Worm (Caenorhabditis elegans) whole organism, young adult: ENCODE data around the gene wrk-1.
A peak's percentile ranks its signal among the peaks of the same experiment; 100 is the strongest.

Experiments used
- B0035.1 ChIP-seq: sonication (generic microtip); optimal IDR thresholded peaks from 2 replicates; lab custom pipeline; 2016; ENCODE audit warnings: missing genetic modification characterization, mild to moderate bottlenecking, missing compliant biosample characterization, missing genotype, missing genetic modification reagents
- B0336.3 ChIP-seq: fragments of 200-800 bp; sonication (Bioruptor generic); IDR thresholded peaks from 2 replicates; pipeline ENCODE4 v1.3.6; 2022; ENCODE audit warnings: missing genetic modification characterization, missing compliant biosample characterization
- C06A6.2 ChIP-seq: fragments of 200-800 bp; sonication (Bioruptor generic); conservative IDR thresholded peaks from 2 replicates; pipeline ENCODE4 v1.3.6; 2022; ENCODE audit warnings: missing genetic modification characterization, missing compliant biosample characterization
- D2030.7 ChIP-seq: fragments of 200-800 bp; sonication (Bioruptor generic); IDR thresholded peaks from 2 replicates; pipeline ENCODE4 v1.3.6; 2022; ENCODE audit warnings: missing genetic modification reagents, missing genetic modification characterization, missing compliant biosample characterization
- F22D6.2 ChIP-seq: sonication (generic microtip); optimal IDR thresholded peaks from 2 replicates; lab custom pipeline; 2016; ENCODE audit warnings: mild to moderate bottlenecking, missing genetic modification characterization, missing compliant biosample characterization
- F33H1.4 ChIP-seq: fragments of 200-800 bp; sonication (Bioruptor generic); IDR thresholded peaks from 2 replicates; pipeline ENCODE4 v1.3.6; 2022; ENCODE audit warnings: missing genetic modification reagents, missing genetic modification characterization, missing compliant biosample characterization
- F39B2.1 ChIP-seq: fragments of 200-800 bp; sonication (Bioruptor generic); IDR thresholded peaks from 2 replicates; pipeline ENCODE4 v1.3.6; 2022; ENCODE audit warnings: missing genetic modification reagents, missing genetic modification characterization, missing compliant biosample characterization
- F49E8.2 ChIP-seq: sonication (generic microtip); optimal IDR thresholded peaks from 3 replicates; lab custom pipeline; 2017; ENCODE audit warnings: missing genetic modification characterization, mild to moderate bottlenecking, missing compliant biosample characterization, antibody characterized with exemption, moderate library complexity; ENCODE audit not compliant: insufficient read depth
- F55B11.4 ChIP-seq: sonication (generic microtip); optimal IDR thresholded peaks from 2 replicates; lab custom pipeline; 2016; ENCODE audit warnings: missing compliant biosample characterization, missing genetic modification characterization, borderline replicate concordance; ENCODE audit not compliant: insufficient read depth
- Y95B8A.8 ChIP-seq: fragments of 200-800 bp; sonication (Bioruptor generic); IDR thresholded peaks from 2 replicates; pipeline ENCODE4 v1.3.6; 2022; ENCODE audit warnings: missing genetic modification reagents, missing genetic modification characterization, missing compliant biosample characterization
- akir-1 ChIP-seq: fragments of 200-800 bp; sonication (Bioruptor generic); optimal IDR thresholded peaks from 2 replicates; lab custom pipeline; 2018; ENCODE audit warnings: mild to moderate bottlenecking, missing genetic modification characterization, moderate library complexity, missing compliant biosample characterization
- aptf-3 ChIP-seq: fragments of 200-800 bp; sonication (Bioruptor generic); IDR thresholded peaks from 2 replicates; pipeline ENCODE4 v1.3.6; 2022; ENCODE audit warnings: missing genetic modification characterization, missing compliant biosample characterization
- atf-7 ChIP-seq: sonication (generic microtip); optimal IDR thresholded peaks from 2 replicates; lab custom pipeline; 2017; ENCODE audit warnings: mild to moderate bottlenecking, missing genetic modification characterization, missing compliant biosample characterization
- athp-1 ChIP-seq: sonication (generic microtip); optimal IDR thresholded peaks from 2 replicates; lab custom pipeline; 2017; ENCODE audit warnings: mild to moderate bottlenecking, missing genetic modification characterization, missing compliant biosample characterization
- attf-6 ChIP-seq: fragments of 200-800 bp; sonication (Bioruptor generic); IDR thresholded peaks from 2 replicates; pipeline ENCODE4 v1.3.6; 2022; ENCODE audit warnings: missing genetic modification reagents, missing genetic modification characterization, missing compliant biosample characterization
- bed-1 ChIP-seq: fragments of 200-800 bp; sonication (Bioruptor generic); IDR thresholded peaks from 2 replicates; pipeline ENCODE4 v1.3.6; 2022; ENCODE audit warnings: missing genetic modification reagents, missing genetic modification characterization, missing compliant biosample characterization
- ceh-58 ChIP-seq: fragments of 200-800 bp; sonication (Bioruptor generic); IDR thresholded peaks from 2 replicates; pipeline ENCODE4 v1.3.6; 2022; ENCODE audit warnings: missing genetic modification characterization, missing compliant biosample characterization
- ceh-79 ChIP-seq: sonication (generic microtip); optimal IDR thresholded peaks from 2 replicates; lab custom pipeline; 2017; ENCODE audit warnings: mild to moderate bottlenecking, missing genetic modification characterization, missing compliant biosample characterization
- dox-1 ChIP-seq: fragments of 200-800 bp; sonication (Bioruptor generic); IDR thresholded peaks from 2 replicates; pipeline ENCODE4 v1.3.6; 2022; ENCODE audit warnings: missing genetic modification reagents, missing genetic modification characterization, missing compliant biosample characterization
- dpff-1 ChIP-seq: sonication (generic microtip); optimal IDR thresholded peaks from 2 replicates; lab custom pipeline; 2017; ENCODE audit warnings: mild to moderate bottlenecking, missing genetic modification characterization, missing compliant biosample characterization
- egl-18 ChIP-seq: fragments of 200-800 bp; sonication (Bioruptor generic); IDR thresholded peaks from 2 replicates; pipeline ENCODE4 v1.3.6; 2022; ENCODE audit warnings: missing genetic modification reagents, missing genetic modification characterization, missing compliant biosample characterization
- hlh-12 ChIP-seq: sonication (generic microtip); optimal IDR thresholded peaks from 2 replicates; lab custom pipeline; 2016; ENCODE audit warnings: missing genetic modification characterization, missing compliant biosample characterization
- hmg-20 ChIP-seq: fragments of 200-800 bp; sonication (Bioruptor generic); IDR thresholded peaks from 2 replicates; pipeline ENCODE4 v1.3.6; 2022; ENCODE audit warnings: missing genetic modification reagents, missing genetic modification characterization, missing compliant biosample characterization
- let-526 ChIP-seq: fragments of 200-800 bp; sonication (Bioruptor generic); IDR thresholded peaks from 2 replicates; pipeline ENCODE4 v1.3.6; 2022; ENCODE audit warnings: missing genetic modification reagents, missing genetic modification characterization, missing compliant biosample characterization
- lin-35 ChIP-seq, 3 experiments: fragments of 150-350 bp in 2 of 3; sonication (generic microtip) in 1 of 3; optimal IDR thresholded peaks; 2 replicates each; lab custom pipeline; 2014 to 2018; ENCODE audit warnings: missing biosample characterization in 3 of 3, missing genetic modification characterization in 3 of 3, missing genetic modification reagents in 3 of 3
- lin-40 ChIP-seq: sonication (generic microtip); optimal IDR thresholded peaks from 2 replicates; lab custom pipeline; 2016; ENCODE audit warnings: missing genetic modification characterization, mild to moderate bottlenecking, missing compliant biosample characterization, missing genotype, missing genetic modification reagents
- madf-3 ChIP-seq: fragments of 200-800 bp; sonication (Bioruptor generic); IDR thresholded peaks from 2 replicates; pipeline ENCODE4 v1.3.6; 2022; ENCODE audit warnings: missing genetic modification reagents, missing genetic modification characterization, missing compliant biosample characterization
- nhr-120 ChIP-seq: fragments of 200-800 bp; sonication (Bioruptor generic); IDR thresholded peaks from 2 replicates; pipeline ENCODE4 v1.3.6; 2022; ENCODE audit warnings: missing genetic modification characterization, missing compliant biosample characterization
- nhr-179 ChIP-seq: sonication (generic microtip); optimal IDR thresholded peaks from 2 replicates; lab custom pipeline; 2016; ENCODE audit warnings: mild to moderate bottlenecking, missing genetic modification characterization, missing compliant biosample characterization
- nhr-90 ChIP-seq: sonication (generic microtip); optimal IDR thresholded peaks from 2 replicates; lab custom pipeline; 2016; ENCODE audit warnings: missing genotype, mild to moderate bottlenecking, missing genetic modification characterization, missing compliant biosample characterization
- pbrm-1 ChIP-seq: fragments of 200-800 bp; sonication (Bioruptor generic); IDR thresholded peaks from 2 replicates; pipeline ENCODE4 v1.3.6; 2022; ENCODE audit warnings: missing genetic modification reagents, missing genetic modification characterization, missing compliant biosample characterization
- pha-4 ChIP-seq: fragments of 150-350 bp; sonication (generic microtip); optimal IDR thresholded peaks from 2 replicates; lab custom pipeline; 2014; ENCODE audit warnings: missing biosample characterization, missing genetic modification reagents, missing genetic modification characterization
- rec-8 ChIP-seq, 2 experiments: sonication (generic microtip); optimal IDR thresholded peaks; 2 replicates each; lab custom pipeline; 2016; ENCODE audit warnings: mild to moderate bottlenecking in 2 of 2, missing genetic modification characterization in 2 of 2, missing genetic modification reagents in 2 of 2, missing genotype in 2 of 2, missing biosample characterization in 1 of 2, missing compliant biosample characterization in 1 of 2, moderate library complexity in 1 of 2
- rpc-1 ChIP-seq, 2 experiments: fragments of 150-350 bp in 1 of 2; sonication (generic microtip) in 1 of 2; optimal IDR thresholded peaks; 2 replicates each; lab custom pipeline; 2014 to 2018; ENCODE audit warnings: missing biosample characterization in 1 of 2, missing genetic modification characterization in 1 of 2, missing genetic modification reagents in 1 of 2, missing genotype in 1 of 2
- snpc-4 ChIP-seq, 5 experiments: fragments of 150-350 bp in 1 of 5; sonication (generic microtip) in 4 of 5; optimal IDR thresholded peaks; 2 replicates each; lab custom pipeline; 2014 to 2018; ENCODE audit warnings: missing genetic modification characterization in 5 of 5, missing biosample characterization in 3 of 5, antibody characterized with exemption in 2 of 5, mild to moderate bottlenecking in 2 of 5, missing compliant biosample characterization in 2 of 5, missing genotype in 2 of 5, moderate library complexity in 2 of 5, missing genetic modification reagents in 1 of 5
- tbp1 ChIP-seq: fragments of 200-800 bp; sonication (Bioruptor generic); optimal IDR thresholded peaks from 2 replicates; lab custom pipeline; 2018; ENCODE audit warnings: mild to moderate bottlenecking, missing genetic modification characterization, missing compliant biosample characterization
- tlf-1 ChIP-seq: fragments of 200-800 bp; sonication (Bioruptor generic); optimal IDR thresholded peaks from 2 replicates; lab custom pipeline; 2018; ENCODE audit warnings: mild to moderate bottlenecking, missing genetic modification characterization, missing compliant biosample characterization
- unc-130 ChIP-seq: sonication (generic microtip); optimal IDR thresholded peaks from 2 replicates; lab custom pipeline; 2016; ENCODE audit warnings: missing genetic modification reagents, missing genetic modification characterization, missing compliant biosample characterization
- unc-62 ChIP-seq: fragments of 150-350 bp; optimal IDR thresholded peaks from 2 replicates; lab custom pipeline; 2014; ENCODE audit warnings: missing biosample characterization, missing genetic modification reagents, missing genetic modification characterization
- xnd-1 ChIP-seq: sonication (generic microtip); optimal IDR thresholded peaks from 2 replicates; lab custom pipeline; 2016; ENCODE audit warnings: missing genotype, missing genetic modification reagents, missing genetic modification characterization, missing compliant biosample characterization
- zfh-2 ChIP-seq: fragments of 200-800 bp; sonication (Bioruptor generic); conservative IDR thresholded peaks from 2 replicates; pipeline ENCODE4 v1.3.6; 2022; ENCODE audit warnings: missing genetic modification reagents, missing genetic modification characterization, missing compliant biosample characterization
- ztf-18 ChIP-seq: sonication (generic microtip); optimal IDR thresholded peaks from 2 replicates; lab custom pipeline; 2016; ENCODE audit warnings: missing genotype, mild to moderate bottlenecking, missing genetic modification characterization, missing compliant biosample characterization
- ztf-22 ChIP-seq: fragments of 200-800 bp; sonication (Bioruptor generic); optimal IDR thresholded peaks from 2 replicates; lab custom pipeline; 2018; ENCODE audit warnings: mild to moderate bottlenecking, missing genetic modification characterization, moderate library complexity, missing compliant biosample characterization
- ztf-28 ChIP-seq: fragments of 200-800 bp; sonication (Bioruptor generic); IDR thresholded peaks from 2 replicates; pipeline ENCODE4 v1.3.6; 2022; ENCODE audit warnings: missing genetic modification reagents, missing genetic modification characterization, missing compliant biosample characterization
- ztf-6 ChIP-seq: fragments of 200-800 bp; sonication (Bioruptor generic); IDR thresholded peaks from 2 replicates; pipeline ENCODE4 v1.3.6; 2022; ENCODE audit warnings: missing genetic modification reagents, missing genetic modification characterization, missing compliant biosample characterization

The wrk-1 gene

DNA sequence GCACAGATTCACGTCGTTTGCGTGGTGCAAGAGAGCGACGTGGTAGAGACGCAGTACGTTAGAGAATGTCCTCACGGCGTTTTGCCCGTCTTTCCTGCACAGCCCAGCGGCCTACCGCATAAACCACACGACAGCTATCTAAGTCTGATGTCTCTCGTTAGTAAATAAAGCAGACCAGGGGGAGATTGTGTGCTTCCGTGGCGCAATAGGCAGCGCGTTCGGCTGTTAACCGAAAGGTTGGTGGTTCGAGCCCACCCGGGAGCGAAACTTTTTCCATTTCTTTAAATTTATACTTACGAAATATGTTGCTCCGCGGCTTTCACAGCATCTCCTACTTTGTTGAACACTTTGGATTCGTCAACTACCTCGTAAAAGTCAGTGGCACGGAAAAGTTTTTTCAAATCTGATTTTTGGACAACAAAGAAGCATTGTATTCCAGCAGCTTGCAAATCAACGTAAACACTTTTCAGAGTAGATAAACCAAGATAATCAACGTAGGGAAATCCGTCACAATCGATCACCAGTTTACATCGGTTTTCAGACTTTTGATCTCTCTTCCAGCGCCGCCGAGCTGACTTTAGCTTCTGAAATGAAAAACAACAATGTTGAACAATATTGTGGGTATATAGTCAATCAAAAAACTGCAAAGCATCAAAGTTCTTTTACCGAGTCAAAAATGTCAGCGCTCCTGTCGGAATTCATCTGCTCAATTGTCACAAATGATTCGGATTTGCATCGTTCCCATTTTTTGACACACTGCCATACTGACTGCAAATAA is 12.1 kb upstream of the wrk-1 start (continued):
- TF ChIP-seq ztf-18 (tag; lab: Kevin White, UChicago) = peak; percentile 79
- peak; percentile 51 for TF ChIP-seq unc-130 (GFP tag; lab: Kevin White, UChicago)
- peak; percentile 89 for TF ChIP-seq let-526 (GFP tag; lab: Robert Waterston, UW)
- TF ChIP-seq rpc-1 (optimal IDR thresholded peaks at IDR 0.05; lab: Kevin White, UChicago) = peak; percentile 98
- peak; percentile 94 for TF ChIP-seq rpc-1 (tag; optimal IDR thresholded peaks at IDR 0.05; lab: Kevin White, UChicago)
- TF ChIP-seq pbrm-1 (GFP tag; lab: Robert Waterston, UW) = peak; percentile 93
- TF ChIP-seq tbp1 (GFP tag; lab: Kevin White, UChicago) = peak; percentile 93
- TF ChIP-seq D2030.7 (GFP tag; lab: Robert Waterston, UW) = peak; percentile 80
- no peak; the same call in 1 of the 2 replicates for TF ChIP-seq B0336.3 (GFP tag; lab: Robert Waterston, UW)
- peak; percentile 72 for TF ChIP-seq tlf-1 (GFP tag; lab: Kevin White, UChicago)
- peak; percentile 84 for TF ChIP-seq nhr-179 (tag; lab: Kevin White, UChicago)
- no peak for TF ChIP-seq unc-62
- peak; percentile 94 for TF ChIP-seq dox-1 (GFP tag; lab: Robert Waterston, UW)
- peak; percentile 82 for TF ChIP-seq madf-3
- TF ChIP-seq aptf-3 (GFP tag; lab: Robert Waterston, UW) = peak; percentile 68; the same call in 1 of the 2 replicates
- TF ChIP-seq ztf-28 (GFP tag; lab: Robert Waterston, UW) = peak; percentile 87; the same call in 1 of the 2 replicates
- TF ChIP-seq lin-40 (tag; lab: Kevin White, UChicago) = peak; percentile 94
- TF ChIP-seq ztf-22 (GFP tag; lab: Kevin White, UChicago) = peak; percentile 87
- TF ChIP-seq egl-18 = no peak
- no peak for TF ChIP-seq F55B11.4 (tag; lab: Kevin White, UChicago)
- peak; percentile 86 to 87 for TF ChIP-seq rec-8 (tag; optimal IDR thresholded peaks at IDR 0.05; lab: Kevin White, UChicago)
- TF ChIP-seq ztf-6 = peak; percentile 86
- no peak for TF ChIP-seq athp-1 (tag; lab: Kevin White, UChicago)
- 0 out of 2 replicates have a peak, but pooled peaks have one; percentile 78 for TF ChIP-seq ceh-58 (GFP tag; lab: Robert Waterston, UW)
- TF ChIP-seq nhr-120 = peak; percentile 94; the same call in 1 of the 2 replicates
- peak; percentile 78 for TF ChIP-seq F22D6.2
- peak; percentile 20 for TF ChIP-seq F49E8.2 (tag; lab: Kevin White, UChicago)
- peak; percentile 33 for TF ChIP-seq akir-1
- peak; percentile 86 for TF ChIP-seq B0035.1 (tag; lab: Kevin White, UChicago)
- peak; percentile 93 for TF ChIP-seq zfh-2 (GFP tag; lab: Robert Waterston, UW)
- TF ChIP-seq hlh-12 (tag; lab: Kevin White, UChicago) = peak; percentile 87
- TF ChIP-seq Y95B8A.8 = peak; percentile 52; the same call in 1 of the 2 replicates
- TF ChIP-seq pha-4 (tag; lab: Kevin White, UChicago) = no peak
- TF ChIP-seq ceh-79 (tag; lab: Kevin White, UChicago) = peak; percentile 98
- TF ChIP-seq xnd-1 = no peak
- TF ChIP-seq snpc-4 (GFP tag; optimal IDR thresholded peaks at IDR 0.05; lab: Kevin White, UChicago) = peak; percentile 68
- TF ChIP-seq snpc-4 (tag; optimal IDR thresholded peaks at IDR 0.05; lab: Kevin White, UChicago) = peak in 3 of 4 experiments; percentile 52 to 83 (median 71)
- TF ChIP-seq hmg-20 (GFP tag; lab: Robert Waterston, UW) = peak; percentile 90
- TF ChIP-seq F39B2.1 (GFP tag; lab: Robert Waterston, UW) = no peak
- peak; percentile 78; the same call in 1 of the 2 replicates for TF ChIP-seq C06A6.2 (GFP tag; lab: Robert Waterston, UW)
- peak; percentile 88 for TF ChIP-seq atf-7 (tag; lab: Kevin White, UChicago)
- TF ChIP-seq nhr-90 (tag; lab: Kevin White, UChicago) = peak; percentile 94
- peak; percentile 34; the same call in 1 of the 2 replicates for TF ChIP-seq F33H1.4 (GFP tag; lab: Robert Waterston, UW)
- TF ChIP-seq dpff-1 (tag; lab: Kevin White, UChicago) = peak; percentile 91
- TF ChIP-seq attf-6 = peak; percentile 79
- peak in 1 of 3 experiments; percentile 35 for TF ChIP-seq lin-35 (GFP tag; optimal IDR thresholded peaks at IDR 0.05; lab: Kevin White, UChicago)
- no peak for TF ChIP-seq bed-1 (GFP tag; lab: Robert Waterston, UW)
